Fruit fly (Drosophila melanogaster): ENCODE data around the gene CG4069.

Gene CG4069

DNA sequence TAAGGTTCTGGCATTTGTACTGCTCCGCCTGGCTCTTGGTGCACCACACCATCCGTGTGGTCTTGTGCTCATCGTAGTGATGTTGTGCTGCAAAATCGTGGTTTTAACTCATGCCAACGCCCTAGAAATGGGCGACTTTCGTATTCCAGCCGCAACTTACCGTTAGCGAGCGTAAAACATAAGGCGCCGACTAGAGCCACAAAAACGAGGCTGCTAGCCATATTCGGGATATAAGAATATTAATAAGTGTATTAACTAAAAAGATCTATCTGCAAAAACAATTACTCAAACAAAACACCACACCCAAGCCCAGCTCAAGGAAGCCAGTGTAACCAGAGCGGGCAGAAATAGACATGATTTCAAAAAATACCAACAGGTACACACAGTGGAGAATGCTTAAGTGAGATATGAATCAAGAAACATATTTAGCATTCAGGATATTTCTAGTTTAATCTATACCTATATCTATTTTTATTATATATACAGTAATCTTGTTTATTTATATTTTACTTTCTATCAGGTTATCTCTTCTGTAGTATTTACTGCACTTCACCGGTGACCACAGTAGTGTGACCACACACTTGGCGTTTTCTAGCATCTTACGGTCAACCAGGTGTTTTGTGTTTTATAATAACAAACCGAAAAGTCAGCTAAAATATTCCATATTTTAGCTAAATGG lies 3.6 kb downstream of the CG4069 start, which contains the start of the genes Tsf2 and CG34242 (continued):
- peak; percentile 53 for TF ChIP-seq CG30403 (GFP tag; optimal IDR thresholded peaks at IDR 0.05)
- TF ChIP-seq CG12071 (GFP tag; optimal IDR thresholded peaks at IDR 0.05) = no peak
- peak; percentile 91 for TF ChIP-seq CG14710 (tag; optimal IDR thresholded peaks at IDR 0.05)
- no peak for TF ChIP-seq Hand (GFP tag; optimal IDR thresholded peaks at IDR 0.05)
- peak; percentile 6 for TF ChIP-seq fd3F (GFP tag; optimal IDR thresholded peaks at IDR 0.05)
- peak; percentile 85 for TF ChIP-seq NFAT (GFP tag; IDR thresholded peaks at IDR 0.05)
- no peak; the same call in 1 of the 2 replicates for TF ChIP-seq CG10366 (GFP tag; IDR thresholded peaks at IDR 0.05)
- TF ChIP-seq chif (GFP tag; optimal IDR thresholded peaks at IDR 0.05) = no peak
- TF ChIP-seq Hr78 (GFP tag; optimal IDR thresholded peaks at IDR 0.05) = no peak
- no peak for TF ChIP-seq Sry-δ (GFP tag; optimal IDR thresholded peaks at IDR 0.05)
- peak; percentile 90 for TF ChIP-seq Fer3 (tag; optimal IDR thresholded peaks at IDR 0.05)
- TF ChIP-seq mld (GFP tag; IDR thresholded peaks at IDR 0.05; ENCODE audit: partially characterized antibody) = no peak
- TF ChIP-seq CG5953 (GFP tag; IDR thresholded peaks at IDR 0.05) = peak; percentile 90
- TF ChIP-seq D (optimal IDR thresholded peaks at IDR 0.05) = no peak
- peak; percentile 66 for TF ChIP-seq D (GFP tag; optimal IDR thresholded peaks at IDR 0.05)
- peak; percentile 89 for TF ChIP-seq peb (GFP tag; IDR thresholded peaks at IDR 0.05)
- peak; percentile 70 for TF ChIP-seq kay (GFP tag; optimal IDR thresholded peaks at IDR 0.05)
- peak; percentile 89 for TF ChIP-seq CG31441 (GFP tag; IDR thresholded peaks at IDR 0.05)
- peak; percentile 52 for TF ChIP-seq CG10543 (GFP tag; optimal IDR thresholded peaks at IDR 0.05)
- no peak for TF ChIP-seq CG43689 (GFP tag; IDR thresholded peaks at IDR 0.05)
- TF ChIP-seq CG15696 (tag; optimal IDR thresholded peaks at IDR 0.05) = peak; percentile 57
- no peak for TF ChIP-seq CG10462 (GFP tag; optimal IDR thresholded peaks at IDR 0.05)
- TF ChIP-seq CG9797 (GFP tag; optimal IDR thresholded peaks at IDR 0.05) = peak; percentile 81
- TF ChIP-seq CG11696 (GFP tag; IDR thresholded peaks at IDR 0.05) = peak; percentile 85
- peak; percentile 87 for TF ChIP-seq CG8765 (GFP tag; IDR thresholded peaks at IDR 0.05)
- peak; percentile 4 for TF ChIP-seq salm (tag; optimal IDR thresholded peaks at IDR 0.05)
- TF ChIP-seq Mrtf (GFP tag; IDR thresholded peaks at IDR 0.05) = peak; percentile 87; the same call in 2 of the 3 replicates
- TF ChIP-seq Nf-YA (GFP tag; IDR thresholded peaks at IDR 0.05) = peak; percentile 91
- peak; percentile 56 for TF ChIP-seq CG6254 (GFP tag; optimal IDR thresholded peaks at IDR 0.05)
- no peak for TF ChIP-seq CG3065 (GFP tag; optimal IDR thresholded peaks at IDR 0.05)
- TF ChIP-seq Lim3 (GFP tag; IDR thresholded peaks at IDR 0.05) = peak; percentile 59; the same call in 1 of the 2 replicates
- TF ChIP-seq CG31365 (tag; optimal IDR thresholded peaks at IDR 0.05) = peak; percentile 16
- peak; percentile 94 for TF ChIP-seq Dbx (GFP tag; IDR thresholded peaks at IDR 0.05)
- TF ChIP-seq CG4854 (GFP tag; optimal IDR thresholded peaks at IDR 0.05) = peak; percentile 18
- TF ChIP-seq pita (GFP tag; optimal IDR thresholded peaks at IDR 0.05) = no peak
- peak; percentile 94 for TF ChIP-seq CG11456 (GFP tag; IDR thresholded peaks at IDR 0.05)
- TF ChIP-seq Myb (GFP tag; optimal IDR thresholded peaks at IDR 0.05) = no peak
- TF ChIP-seq Poxn (GFP tag; IDR thresholded peaks at IDR 0.05) = peak; percentile 31; the same call in 1 of the 2 replicates
- peak; percentile 83 for TF ChIP-seq klu (GFP tag; IDR thresholded peaks at IDR 0.05)
- TF ChIP-seq mam (GFP tag; optimal IDR thresholded peaks at IDR 0.05) = peak; percentile 21
- peak; percentile 94 for TF ChIP-seq CG17361 (GFP tag; IDR thresholded peaks at IDR 0.05)
- peak; percentile 78 for TF ChIP-seq bowl (GFP tag; IDR thresholded peaks at IDR 0.05)
- peak; percentile 96 for TF ChIP-seq sisA (GFP tag; IDR thresholded peaks at IDR 0.05)
- peak; percentile 81 for TF ChIP-seq CG31388 (GFP tag; optimal IDR thresholded peaks at IDR 0.05)
- TF ChIP-seq Ptx1 (GFP tag; IDR thresholded peaks at IDR 0.05) = peak; percentile 99
- peak; percentile 58; the same call in 1 of the 2 replicates for TF ChIP-seq sim (GFP tag; IDR thresholded peaks at IDR 0.05)
- peak; percentile 73 for TF ChIP-seq Dek (tag; optimal IDR thresholded peaks at IDR 0.05)
- TF ChIP-seq CG3407 (GFP tag; optimal IDR thresholded peaks at IDR 0.05) = peak; percentile 11
- peak; percentile 25 for TF ChIP-seq CG17385 (GFP tag; optimal IDR thresholded peaks at IDR 0.05)
- TF ChIP-seq ssp (GFP tag; IDR thresholded peaks at IDR 0.05) = peak; percentile 88
